Worm (Caenorhabditis elegans): ENCODE measurements around the gene xpc-1.

DNA sequence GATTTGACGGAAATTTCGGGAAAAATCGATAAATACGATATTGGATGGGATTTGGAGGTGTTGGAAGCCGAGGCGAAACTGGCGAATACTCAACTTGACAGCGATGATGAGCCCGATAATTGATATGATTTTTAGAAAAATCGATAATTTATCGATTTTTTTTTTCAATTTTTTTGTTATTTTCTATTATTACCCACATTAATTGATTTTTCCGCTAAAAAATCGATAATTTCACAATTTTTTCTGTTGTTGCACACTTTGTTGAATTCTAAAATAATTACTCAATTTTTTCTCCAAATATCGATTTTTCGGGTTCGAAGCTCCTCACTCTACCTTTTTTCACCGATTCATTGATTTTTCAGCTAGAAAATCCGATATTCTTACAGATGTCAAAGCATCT, 23.5 kb upstream of the xpc-1 start, which contains the start of gene Y48A5A.3:
- no peak for TF ChIP-seq fos-1 (tag; optimal IDR thresholded peaks at IDR 0.05)
- no peak for TF ChIP-seq nhr-11 (tag; optimal IDR thresholded peaks at IDR 0.05)
- no peak for TF ChIP-seq C34F6.9 (tag; optimal IDR thresholded peaks at IDR 0.05)
- TF ChIP-seq elt-3 (tag; optimal IDR thresholded peaks at IDR 0.05) = no peak
- no peak for TF ChIP-seq ceh-82 (tag; optimal IDR thresholded peaks at IDR 0.05)
- no peak for TF ChIP-seq snpc-4 (tag; optimal IDR thresholded peaks at IDR 0.05)
- TF ChIP-seq mdl-1 (tag; optimal IDR thresholded peaks at IDR 0.05) = no peak
- TF ChIP-seq lin-13 (GFP tag; optimal IDR thresholded peaks at IDR 0.05) = no peak
- TF ChIP-seq peb-1 (tag; optimal IDR thresholded peaks at IDR 0.05) = no peak
- TF ChIP-seq ama-1 (optimal IDR thresholded peaks at IDR 0.05) = no peak
- TF ChIP-seq mab-5 (tag; optimal IDR thresholded peaks at IDR 0.05) = no peak
- TF ChIP-seq nhr-77 (tag; optimal IDR thresholded peaks at IDR 0.05) = no peak
- TF ChIP-seq R02D3.7 (tag; optimal IDR thresholded peaks at IDR 0.05) = no peak

Measured in whole organism, L2 larva.